Worm (Caenorhabditis elegans): ENCODE results near the gene C15C8.8.

C15C8.8 gene

ce11 chrV:12784861-12785260 lies 32.6 kb upstream of the C15C8.8 start, which contains the start of gene sre-20:
Gene sre-20 (minus strand): TSS chrV:12784961.
- TF ChIP-seq F52B5.7 (tag; optimal IDR thresholded peaks at IDR 0.05) (no peak), gei-17 (GFP tag; optimal IDR thresholded peaks at IDR 0.05) (no peak), F49E8.2 (tag; optimal IDR thresholded peaks at IDR 0.05; ENCODE audit: insufficient read depth) (no peak), ztf-6 (GFP tag; IDR thresholded peaks at IDR 0.05) (no peak), ets-4 (GFP tag; optimal IDR thresholded peaks at IDR 0.05) (no peak), ceh-58 (GFP tag; IDR thresholded peaks at IDR 0.05) (no peak), ceh-100 (GFP tag; IDR thresholded peaks at IDR 0.05) (no peak), ama-1 (optimal IDR thresholded peaks at IDR 0.05) (no peak), ama-1 (GFP tag; optimal IDR thresholded peaks at IDR 0.05) (no peak), him-1 (tag; optimal IDR thresholded peaks at IDR 0.05) (no peak), let-526 (GFP tag; IDR thresholded peaks at IDR 0.05) (no peak), Y79H2A.3 (GFP tag; conservative IDR thresholded peaks at IDR 0.05) (no peak), snpc-4 (GFP tag; optimal IDR thresholded peaks at IDR 0.05) (no peak), snpc-4 (tag; optimal IDR thresholded peaks at IDR 0.05) (no peak), cebp-1 (GFP tag; IDR thresholded peaks at IDR 0.05) (no peak), cebp-1 (tag; optimal IDR thresholded peaks at IDR 0.05) (no peak), madf-3 (GFP tag; IDR thresholded peaks at IDR 0.05) (no peak), F23B12.7 (tag; optimal IDR thresholded peaks at IDR 0.05; ENCODE audit: insufficient read depth) (no peak), Y95B8A.8 (GFP tag; IDR thresholded peaks at IDR 0.05) (no peak), ceh-27 (GFP tag; optimal IDR thresholded peaks at IDR 0.05) (no peak), hsf-1 (GFP tag; IDR thresholded peaks at IDR 0.05) (no peak)

- TF ChIP-seq atf-7 (tag; optimal IDR thresholded peaks at IDR 0.05) (peak; percentile 4), tbp1 (GFP tag; optimal IDR thresholded peaks at IDR 0.05) (peak; percentile 99), ztf-22 (GFP tag; optimal IDR thresholded peaks at IDR 0.05) (peak; percentile 21), F39B2.1 (GFP tag; IDR thresholded peaks at IDR 0.05) (no peak), lin-26 (GFP tag; IDR thresholded peaks at IDR 0.05) (peak; percentile 97), tlf-1 (GFP tag; optimal IDR thresholded peaks at IDR 0.05) (no peak), lag-1 (GFP tag; IDR thresholded peaks at IDR 0.05) (no peak), unc-130 (GFP tag; optimal IDR thresholded peaks at IDR 0.05) (peak; percentile 17), Y79H2A.3 (GFP tag; conservative IDR thresholded peaks at IDR 0.05) (peak; percentile 84), nfyb-1 (GFP tag; IDR thresholded peaks at IDR 0.05) (peak; percentile 75), gei-17 (GFP tag; optimal IDR thresholded peaks at IDR 0.05) (peak; percentile 13), ama-1 (optimal IDR thresholded peaks at IDR 0.05) (no peak), ama-1 (GFP tag; optimal IDR thresholded peaks at IDR 0.05) (peak in 1 of 2 experiments; percentile 76), mxl-1 (tag; optimal IDR thresholded peaks at IDR 0.05) (peak; percentile 72), pha-4 (tag; optimal IDR thresholded peaks at IDR 0.05) (no peak), C17E4.6 (GFP tag; IDR thresholded peaks at IDR 0.05) (0 out of 2 replicates have a peak, but pooled peaks have one; percentile 21), F52B5.7 (tag; optimal IDR thresholded peaks at IDR 0.05) (peak; percentile 66), ekl-4 (GFP tag; IDR thresholded peaks at IDR 0.05) (peak; percentile 68; the same call in 1 of the 2 replicates), K11D2.4 (GFP tag; IDR thresholded peaks at IDR 0.05) (no peak), ccch-3 (GFP tag; optimal IDR thresholded peaks at IDR 0.05) (no peak), madf-8 (GFP tag; conservative IDR thresholded peaks at IDR 0.05) (no peak), F57A8.1 (GFP tag; optimal IDR thresholded peaks at IDR 0.05) (peak; percentile 68), zim-3 (tag; optimal IDR thresholded peaks at IDR 0.05) (peak; percentile 91), B0336.3 (GFP tag; IDR thresholded peaks at IDR 0.05) (no peak), bed-2 (GFP tag; IDR thresholded peaks at IDR 0.05) (no peak), ets-4 (GFP tag; optimal IDR thresholded peaks at IDR 0.05) (peak; percentile 74), sptf-2 (GFP tag; optimal IDR thresholded peaks at IDR 0.05) (peak; percentile 59), let-526 (GFP tag; IDR thresholded peaks at IDR 0.05) (peak; percentile 60; the same call in 1 of the 2 replicates), efl-1 (GFP tag; optimal IDR thresholded peaks at IDR 0.05) (no peak), lsl-1 (GFP tag; optimal IDR thresholded peaks at IDR 0.05) (peak; percentile 37), nfya-2 (GFP tag; IDR thresholded peaks at IDR 0.05) (no peak), rpc-1 (optimal IDR thresholded peaks at IDR 0.05) (peak; percentile 87), rpc-1 (tag; optimal IDR thresholded peaks at IDR 0.05) (peak; percentile 89), B0019.2 (GFP tag; conservative IDR thresholded peaks at IDR 0.05) (no peak), snpc-4 (GFP tag; optimal IDR thresholded peaks at IDR 0.05) (peak; percentile 44), snpc-4 (tag; optimal IDR thresholded peaks at IDR 0.05) (peak in 1 of 4 experiments; percentile 68)
Observed at ce11 chrV:12780248-12780647, 27.9 kb upstream of the C15C8.8 start.

Measured in whole organism, young adult.